Fruit fly (Drosophila melanogaster) whole organism, prepupa: ENCODE data around the gene CG42671.

Experiments
- Blimp-1 ChIP-seq: fragments of 200-800 bp; sonication (Bioruptor generic); optimal IDR thresholded peaks from 3 replicates; lab custom pipeline; 2017; ENCODE audit warnings: missing biosample characterization, missing genetic modification characterization, mild to moderate bottlenecking, moderate library complexity, missing genetic modification reagents
- CG16779 ChIP-seq: fragments of 200-800 bp; sonication (Bioruptor generic); optimal IDR thresholded peaks from 3 replicates; lab custom pipeline; 2017; ENCODE audit warnings: missing biosample characterization, mild to moderate bottlenecking, missing genetic modification characterization
- CG32006 ChIP-seq: fragments of 200-800 bp; sonication (Bioruptor generic); optimal IDR thresholded peaks from 3 replicates; lab custom pipeline; 2017; ENCODE audit warnings: missing biosample characterization, mild to moderate bottlenecking, missing genetic modification characterization
- CG6163 ChIP-seq: fragments of 200-800 bp; sonication (Bioruptor generic); IDR thresholded peaks from 3 replicates; pipeline ENCODE4 v1.3.6; 2022; ENCODE audit warnings: missing biosample characterization, missing genetic modification characterization
- CG6276 ChIP-seq: fragments of 200-800 bp; sonication (Bioruptor generic); optimal IDR thresholded peaks from 2 replicates; lab custom pipeline; 2017; ENCODE audit warnings: missing biosample characterization, mild to moderate bottlenecking, missing genetic modification characterization
- Ets96B ChIP-seq: fragments of 200-800 bp; optimal IDR thresholded peaks from 2 replicates; lab custom pipeline; 2019; ENCODE audit warnings: missing biosample characterization, mild to moderate bottlenecking, missing genetic modification characterization, moderate library complexity
- Met ChIP-seq: fragments of 200-800 bp; sonication (Bioruptor generic); optimal IDR thresholded peaks from 3 replicates; lab custom pipeline; 2016; ENCODE audit warnings: missing biosample characterization, missing genetic modification characterization
- OdsH ChIP-seq: fragments of 200-800 bp; sonication (Bioruptor generic); optimal IDR thresholded peaks from 3 replicates; lab custom pipeline; 2016; ENCODE audit warnings: missing biosample characterization, missing genetic modification characterization
- Sox102F ChIP-seq: fragments of 200-800 bp; sonication (Bioruptor generic); optimal IDR thresholded peaks from 2 replicates; lab custom pipeline; 2016; ENCODE audit warnings: missing biosample characterization, mild to moderate bottlenecking, missing genetic modification characterization
- acj6 ChIP-seq: fragments of 200-800 bp; sonication (Bioruptor generic); optimal IDR thresholded peaks from 3 replicates; lab custom pipeline; 2016; ENCODE audit warnings: missing biosample characterization, missing genetic modification characterization
- cyc ChIP-seq: fragments of 200-800 bp; sonication (Bioruptor generic); optimal IDR thresholded peaks from 3 replicates; lab custom pipeline; 2016; ENCODE audit warnings: missing biosample characterization, missing genetic modification characterization
- salr ChIP-seq, 2 experiments: fragments of 200-800 bp; sonication (Bioruptor generic); optimal IDR thresholded peaks; 3 replicates each; lab custom pipeline; 2016 to 2018; ENCODE audit warnings: missing biosample characterization in 2 of 2, missing genetic modification characterization in 2 of 2, mild to moderate bottlenecking in 1 of 2

DNA sequence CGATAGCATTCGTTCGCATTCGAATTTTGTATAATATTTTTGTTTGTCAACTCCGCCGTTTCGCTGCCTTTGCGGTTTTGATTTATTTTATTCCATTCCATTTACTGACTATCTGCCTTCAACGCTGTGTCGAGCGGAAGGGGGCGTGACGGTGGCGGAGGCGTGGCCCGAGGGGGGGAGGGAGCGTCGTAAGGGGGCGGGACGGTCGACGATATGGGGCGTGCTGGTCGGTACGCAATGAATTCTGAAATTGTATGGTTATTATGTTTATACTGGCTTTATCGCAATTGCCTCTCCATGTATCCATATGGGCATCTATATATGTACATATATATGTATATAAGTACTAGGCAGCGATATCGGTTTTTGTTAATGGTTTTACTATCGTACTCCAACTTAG is 30.3 kb upstream of the CG42671 start:
- TF ChIP-seq cyc (GFP tag; lab: Kevin White, UChicago) (no peak), Blimp-1 (no peak), Sox102F (GFP tag; lab: Kevin White, UChicago) (no peak), salr (GFP tag; optimal IDR thresholded peaks at IDR 0.05; lab: Kevin White, UChicago) (no peak), acj6 (no peak), Ets96B (no peak), CG16779 (no peak), CG6276 (GFP tag; lab: Kevin White, UChicago) (no peak), OdsH (GFP tag; lab: Kevin White, UChicago) (no peak), Met (GFP tag; lab: Kevin White, UChicago) (no peak), CG32006 (GFP tag; lab: Kevin White, UChicago) (no peak), CG6163 (GFP tag; lab: Robert Waterston, UW) (no peak)
